Fruit fly (Drosophila melanogaster) whole organism, embryonic: Measurements from ENCODE around the gene CG5191.
A peak's percentile ranks its signal among the peaks of the same experiment; 100 is the strongest.

Experiments
- Aef1 ChIP-seq: fragments of 200-800 bp; sonication (Bioruptor generic); IDR thresholded peaks from 3 replicates; pipeline ENCODE4 v1.3.6; 2022; ENCODE audit warnings: missing biosample characterization, missing genetic modification characterization
- Atf-2 ChIP-seq: fragments of 200-800 bp; sonication (Bioruptor generic); optimal IDR thresholded peaks from 2 replicates; lab custom pipeline; 2016; ENCODE audit warnings: missing biosample characterization, missing genetic modification characterization
- Atf3 ChIP-seq: fragments of 200-800 bp; sonication (Bioruptor generic); optimal IDR thresholded peaks from 3 replicates; lab custom pipeline; 2016; ENCODE audit warnings: missing biosample characterization, missing genetic modification characterization
- CG10147 ChIP-seq: fragments of 200-800 bp; sonication (Bioruptor generic); optimal IDR thresholded peaks from 2 replicates; lab custom pipeline; 2019; ENCODE audit warnings: missing biosample characterization, mild to moderate bottlenecking, missing genetic modification characterization, moderate library complexity
- CG10431 ChIP-seq: fragments of 200-800 bp; sonication (Bioruptor generic); optimal IDR thresholded peaks from 3 replicates; lab custom pipeline; 2018; ENCODE audit warnings: missing biosample characterization, mild to moderate bottlenecking, missing genetic modification characterization
- CG13287 ChIP-seq: fragments of 200-800 bp; sonication (Bioruptor generic); IDR thresholded peaks from 2 replicates; pipeline ENCODE4 v1.3.6; 2022; ENCODE audit warnings: missing biosample characterization, missing genetic modification characterization; ENCODE audit not compliant: partially characterized antibody
- CG15073 ChIP-seq: fragments of 200-800 bp; sonication (Bioruptor generic); optimal IDR thresholded peaks from 2 replicates; lab custom pipeline; 2016; ENCODE audit warnings: missing biosample characterization, missing genetic modification characterization
- CG1529 ChIP-seq: fragments of 200-800 bp; sonication (Bioruptor generic); optimal IDR thresholded peaks from 3 replicates; lab custom pipeline; 2018; ENCODE audit warnings: missing biosample characterization, missing genetic modification characterization
- CG1647 ChIP-seq: fragments of 200-800 bp; sonication (Bioruptor generic); optimal IDR thresholded peaks from 3 replicates; lab custom pipeline; 2016; ENCODE audit warnings: missing biosample characterization, missing genetic modification characterization
- CG16813 ChIP-seq: fragments of 200-800 bp; sonication (Bioruptor generic); IDR thresholded peaks from 3 replicates; pipeline ENCODE4 v1.3.6; 2022; ENCODE audit warnings: missing biosample characterization, missing genetic modification characterization; ENCODE audit not compliant: partially characterized antibody
- CG17328 ChIP-seq: fragments of 200-800 bp; sonication (Bioruptor generic); IDR thresholded peaks from 2 replicates; pipeline ENCODE4 v1.3.6; 2022; ENCODE audit warnings: missing biosample characterization, missing genetic modification characterization
- CG17802 ChIP-seq: fragments of 200-800 bp; sonication (Bioruptor generic); optimal IDR thresholded peaks from 2 replicates; lab custom pipeline; 2018; ENCODE audit warnings: missing biosample characterization, mild to moderate bottlenecking, missing genetic modification characterization, moderate library complexity
- CG2202 ChIP-seq: fragments of 200-800 bp; sonication (Bioruptor generic); optimal IDR thresholded peaks from 2 replicates; lab custom pipeline; 2018; ENCODE audit warnings: missing biosample characterization, mild to moderate bottlenecking, missing genetic modification characterization
- CG2712 ChIP-seq: fragments of 200-800 bp; optimal IDR thresholded peaks from 3 replicates; lab custom pipeline; 2019; ENCODE audit warnings: missing biosample characterization, mild to moderate bottlenecking, missing genetic modification characterization, moderate library complexity
- CG31224 ChIP-seq: fragments of 200-800 bp; sonication (Bioruptor generic); IDR thresholded peaks from 2 replicates; pipeline ENCODE4 v1.3.6; 2022; ENCODE audit warnings: missing biosample characterization, missing genetic modification characterization
- CG31388 ChIP-seq: fragments of 200-800 bp; sonication (Bioruptor generic); optimal IDR thresholded peaks from 2 replicates; lab custom pipeline; 2016; ENCODE audit warnings: missing biosample characterization, missing genetic modification characterization
- CG3163 ChIP-seq: fragments of 200-800 bp; sonication (Bioruptor generic); optimal IDR thresholded peaks from 3 replicates; lab custom pipeline; 2016; ENCODE audit warnings: missing biosample characterization, missing genetic modification characterization
- CG4404 ChIP-seq: fragments of 200-800 bp; sonication (Bioruptor generic); IDR thresholded peaks from 2 replicates; pipeline ENCODE4 v1.3.6; 2022; ENCODE audit warnings: missing biosample characterization, missing genetic modification characterization
- CG6765 ChIP-seq: fragments of 200-800 bp; sonication (Bioruptor generic); optimal IDR thresholded peaks from 3 replicates; lab custom pipeline; 2017; ENCODE audit warnings: missing biosample characterization, mild to moderate bottlenecking, missing genetic modification characterization
- CG6791 ChIP-seq: fragments of 200-800 bp; sonication (Bioruptor generic); IDR thresholded peaks from 3 replicates; pipeline ENCODE4 v1.3.6; 2022; ENCODE audit warnings: missing biosample characterization, missing genetic modification characterization; ENCODE audit not compliant: partially characterized antibody
- CG7839 ChIP-seq: fragments of 200-800 bp; sonication (Bioruptor generic); optimal IDR thresholded peaks from 3 replicates; lab custom pipeline; 2018; ENCODE audit warnings: missing biosample characterization, mild to moderate bottlenecking, missing genetic modification characterization, moderate library complexity
- CG9876 ChIP-seq: fragments of 200-800 bp; sonication (Bioruptor generic); optimal IDR thresholded peaks from 2 replicates; lab custom pipeline; 2016; ENCODE audit warnings: missing biosample characterization, missing genetic modification characterization
- CkIIα-i1 ChIP-seq: fragments of 200-800 bp; sonication (Bioruptor generic); IDR thresholded peaks from 2 replicates; pipeline ENCODE4 v1.3.6; 2022; ENCODE audit warnings: missing biosample characterization, missing genetic modification characterization
- Deaf1 ChIP-seq: fragments of 200-800 bp; optimal IDR thresholded peaks from 3 replicates; lab custom pipeline; 2019; ENCODE audit warnings: missing biosample characterization, mild to moderate bottlenecking, missing genetic modification characterization, moderate library complexity
- Hand ChIP-seq: fragments of 200-800 bp; sonication (Bioruptor generic); optimal IDR thresholded peaks from 2 replicates; lab custom pipeline; 2017; ENCODE audit warnings: mild to moderate bottlenecking, missing biosample characterization, missing genetic modification reagents, missing genetic modification characterization
- Hmr ChIP-seq: fragments of 200-800 bp; sonication (Bioruptor generic); optimal IDR thresholded peaks from 3 replicates; lab custom pipeline; 2017; ENCODE audit warnings: mild to moderate bottlenecking, missing biosample characterization, missing genetic modification reagents, missing genetic modification characterization
- Hmx ChIP-seq: fragments of 200-800 bp; sonication (Bioruptor generic); optimal IDR thresholded peaks from 2 replicates; lab custom pipeline; 2016; ENCODE audit warnings: missing biosample characterization, missing genetic modification characterization
- Kr ChIP-seq: fragments of 200-800 bp; sonication (Bioruptor generic); optimal IDR thresholded peaks from 2 replicates; lab custom pipeline; 2017; ENCODE audit warnings: missing biosample characterization, mild to moderate bottlenecking, missing genetic modification characterization
- Oaz ChIP-seq: fragments of 200-800 bp; sonication (Bioruptor generic); IDR thresholded peaks from 2 replicates; pipeline ENCODE4 v1.3.6; 2022; ENCODE audit warnings: missing biosample characterization, missing genetic modification characterization
- Tbp ChIP-seq: fragments of >200 bp; optimal IDR thresholded peaks from 2 replicates; lab custom pipeline; 2018; ENCODE audit warnings: missing biosample characterization, missing genetic modification characterization
- ab ChIP-seq: fragments of 200-800 bp; sonication (Bioruptor generic); optimal IDR thresholded peaks from 2 replicates; lab custom pipeline; 2016; ENCODE audit warnings: missing biosample characterization, missing genetic modification characterization
- ap ChIP-seq: fragments of 200-800 bp; sonication (Bioruptor generic); IDR thresholded peaks from 2 replicates; pipeline ENCODE4 v1.3.6; 2022; ENCODE audit warnings: missing biosample characterization, missing genetic modification characterization
- ash1 ChIP-seq: fragments of 200-800 bp; sonication (Bioruptor generic); optimal IDR thresholded peaks from 2 replicates; lab custom pipeline; 2018; ENCODE audit warnings: missing biosample characterization, mild to moderate bottlenecking, missing genetic modification characterization
- ato ChIP-seq: fragments of 200-800 bp; sonication (Bioruptor generic); IDR thresholded peaks from 2 replicates; pipeline ENCODE4 v1.3.6; 2022; ENCODE audit warnings: missing biosample characterization, missing genetic modification characterization; ENCODE audit not compliant: partially characterized antibody
- cato ChIP-seq: fragments of 200-800 bp; sonication (Bioruptor generic); optimal IDR thresholded peaks from 2 replicates; lab custom pipeline; 2016; ENCODE audit warnings: missing biosample characterization, missing genetic modification characterization, borderline replicate concordance
- corto ChIP-seq: fragments of 200-800 bp; sonication (Bioruptor generic); optimal IDR thresholded peaks from 2 replicates; lab custom pipeline; 2016; ENCODE audit warnings: missing biosample characterization, mild to moderate bottlenecking, missing genetic modification characterization, moderate library complexity
- danr ChIP-seq: fragments of 200-800 bp; sonication (Bioruptor generic); IDR thresholded peaks from 2 replicates; pipeline ENCODE4 v1.3.6; 2022; ENCODE audit warnings: missing biosample characterization, missing genetic modification characterization
- disco-r ChIP-seq: fragments of 200-800 bp; sonication (Bioruptor generic); optimal IDR thresholded peaks from 2 replicates; lab custom pipeline; 2016; ENCODE audit warnings: missing biosample characterization, missing genetic modification characterization
- grn ChIP-seq: fragments of 200-800 bp; sonication (Bioruptor generic); optimal IDR thresholded peaks from 3 replicates; lab custom pipeline; 2017; ENCODE audit warnings: missing biosample characterization, missing genetic modification characterization
- gsb-n ChIP-seq: fragments of 200-800 bp; sonication (Bioruptor generic); optimal IDR thresholded peaks from 3 replicates; lab custom pipeline; 2018; ENCODE audit warnings: missing biosample characterization, mild to moderate bottlenecking, missing genetic modification characterization
- jing ChIP-seq: fragments of 200-800 bp; sonication (Bioruptor generic); optimal IDR thresholded peaks from 2 replicates; lab custom pipeline; 2018; ENCODE audit warnings: missing biosample characterization, mild to moderate bottlenecking, missing genetic modification characterization
- mam ChIP-seq: fragments of 200-800 bp; sonication (Bioruptor generic); optimal IDR thresholded peaks from 3 replicates; lab custom pipeline; 2016; ENCODE audit warnings: missing biosample characterization, missing genetic modification characterization
- oc ChIP-seq: fragments of 200-800 bp; sonication (Bioruptor generic); optimal IDR thresholded peaks from 2 replicates; lab custom pipeline; 2018; ENCODE audit warnings: missing biosample characterization, mild to moderate bottlenecking, missing genetic modification characterization, moderate library complexity
- pho ChIP-seq: fragments of 200-800 bp; sonication (Bioruptor generic); optimal IDR thresholded peaks from 2 replicates; lab custom pipeline; 2016; ENCODE audit warnings: missing biosample characterization, missing genetic modification characterization
- sim ChIP-seq: fragments of 200-800 bp; sonication (Bioruptor generic); IDR thresholded peaks from 2 replicates; pipeline ENCODE4 v1.3.6; 2022; ENCODE audit warnings: missing biosample characterization, missing genetic modification characterization
- sna ChIP-seq: fragments of 200-800 bp; sonication (Bioruptor generic); IDR thresholded peaks from 2 replicates; pipeline ENCODE4 v1.3.6; 2022; ENCODE audit warnings: missing biosample characterization, missing genetic modification characterization; ENCODE audit not compliant: partially characterized antibody
- so ChIP-seq: fragments of 200-800 bp; sonication (Bioruptor generic); IDR thresholded peaks from 3 replicates; pipeline ENCODE4 v1.3.6; 2022; ENCODE audit warnings: missing biosample characterization, missing genetic modification characterization
- sr ChIP-seq: fragments of 200-800 bp; sonication (Bioruptor generic); IDR thresholded peaks from 3 replicates; pipeline ENCODE4 v1.3.6; 2022; ENCODE audit warnings: missing biosample characterization, missing genetic modification characterization
- tin ChIP-seq: fragments of 200-800 bp; sonication (Bioruptor generic); optimal IDR thresholded peaks from 3 replicates; lab custom pipeline; 2016; ENCODE audit warnings: missing biosample characterization, missing genetic modification characterization
- toy ChIP-seq: fragments of 200-800 bp; sonication (Bioruptor generic); IDR thresholded peaks from 2 replicates; pipeline ENCODE4 v1.3.6; 2022; ENCODE audit warnings: missing biosample characterization, missing genetic modification characterization
- zfh2 ChIP-seq: fragments of 200-800 bp; sonication (Bioruptor generic); optimal IDR thresholded peaks from 2 replicates; lab custom pipeline; 2016; ENCODE audit warnings: missing biosample characterization, missing genetic modification characterization

Gene CG5191

dm6 chr3R:20555023-20555422, 5.6 kb upstream of the CG5191 start (continued):
- TF ChIP-seq CG9876 (GFP tag; lab: Kevin White, UChicago), result no peak
- TF ChIP-seq Hmx (GFP tag; lab: Kevin White, UChicago), result peak; percentile 35
- no peak for TF ChIP-seq sna (GFP tag; lab: Robert Waterston, UW)
- no peak for TF ChIP-seq CG31388 (GFP tag; lab: Kevin White, UChicago)
- TF ChIP-seq CG17802 (tag; lab: Kevin White, UChicago), result no peak
- no peak for TF ChIP-seq CG6791 (GFP tag; lab: Robert Waterston, UW)
- no peak for TF ChIP-seq gsb-n (tag; lab: Kevin White, UChicago)
- TF ChIP-seq CG7839 (tag; lab: Kevin White, UChicago), result peak; percentile 82
- no peak for TF ChIP-seq CG15073 (GFP tag; lab: Kevin White, UChicago)
- no peak for TF ChIP-seq Oaz (GFP tag; lab: Robert Waterston, UW)
- peak; percentile 36 for TF ChIP-seq corto (GFP tag; lab: Kevin White, UChicago)
- no peak for TF ChIP-seq CkIIα-i1 (GFP tag; lab: Robert Waterston, UW)
- peak; percentile 80 for TF ChIP-seq sr
- TF ChIP-seq ap (GFP tag; lab: Robert Waterston, UW), result 0 out of 2 replicates have a peak, but pooled peaks have one; percentile 14
- no peak for TF ChIP-seq CG17328 (GFP tag; lab: Robert Waterston, UW)
- TF ChIP-seq Hmr, result peak; percentile 65
- TF ChIP-seq Hand (GFP tag; lab: Kevin White, UChicago), result no peak
- TF ChIP-seq ash1 (GFP tag; lab: Kevin White, UChicago), result no peak
- TF ChIP-seq pho (GFP tag; lab: Kevin White, UChicago), result no peak
- peak; percentile 13 for TF ChIP-seq zfh2 (GFP tag; lab: Kevin White, UChicago)
- TF ChIP-seq tin (GFP tag; lab: Kevin White, UChicago), result peak; percentile 44
- no peak for TF ChIP-seq Kr (GFP tag; lab: Kevin White, UChicago)
- TF ChIP-seq grn (GFP tag; lab: Kevin White, UChicago), result peak; percentile 41
- no peak for TF ChIP-seq CG4404 (GFP tag; lab: Robert Waterston, UW)
- TF ChIP-seq cato, result no peak
- peak; percentile 30 for TF ChIP-seq CG1647 (GFP tag; lab: Kevin White, UChicago)
- no peak for TF ChIP-seq Tbp
- no peak for TF ChIP-seq CG1529 (GFP tag; lab: Kevin White, UChicago)
- TF ChIP-seq mam (GFP tag; lab: Kevin White, UChicago), result peak; percentile 61
- no peak for TF ChIP-seq CG31224 (GFP tag; lab: Robert Waterston, UW)
- TF ChIP-seq CG10147 (GFP tag; lab: Kevin White, UChicago), result no peak
- no peak for TF ChIP-seq CG13287 (GFP tag; lab: Robert Waterston, UW)
- no peak for TF ChIP-seq danr (GFP tag; lab: Robert Waterston, UW)
- TF ChIP-seq CG10431 (GFP tag; lab: Kevin White, UChicago), result no peak
- peak; percentile 78 for TF ChIP-seq CG2712 (tag; lab: Kevin White, UChicago)
- no peak for TF ChIP-seq sim (GFP tag; lab: Robert Waterston, UW)
- no peak for TF ChIP-seq Atf-2 (GFP tag; lab: Kevin White, UChicago)
- peak; percentile 49; the same call in 1 of the 3 replicates for TF ChIP-seq so (GFP tag; lab: Robert Waterston, UW)
- no peak for TF ChIP-seq CG2202 (tag; lab: Kevin White, UChicago)
- no peak for TF ChIP-seq ato (GFP tag; lab: Robert Waterston, UW)
- TF ChIP-seq Atf3, result no peak
- peak; percentile 72 for TF ChIP-seq CG6765 (GFP tag; lab: Kevin White, UChicago)
- TF ChIP-seq oc (tag; lab: Kevin White, UChicago), result no peak
- peak; percentile 40; the same call in 1 of the 2 replicates for TF ChIP-seq toy
- no peak for TF ChIP-seq jing (GFP tag; lab: Kevin White, UChicago)
- TF ChIP-seq CG16813, result no peak
- TF ChIP-seq Aef1, result peak; percentile 60
- TF ChIP-seq disco-r (GFP tag; lab: Kevin White, UChicago), result no peak
- TF ChIP-seq Deaf1 (tag; lab: Kevin White, UChicago), result peak; percentile 44
- no peak for TF ChIP-seq CG3163
- TF ChIP-seq ab (GFP tag; lab: Kevin White, UChicago), result no peak
